Fruit fly (Drosophila melanogaster) Kc167 (cell line): Measurements from ENCODE around the gene PhKgamma.

Experiments
- Myc ChIP-seq: fragments of >200 bp; optimal IDR thresholded peaks from 2 replicates; lab custom pipeline; 2017; ENCODE audit warnings: missing external identifiers
- h ChIP-seq: fragments of >200 bp; optimal IDR thresholded peaks from 3 replicates; lab custom pipeline; 2018; ENCODE audit warnings: missing external identifiers

dm6 chrX:11683480-11683879 is 11.5 kb upstream of the PhKgamma start:
- no peak for TF ChIP-seq h (lab: Kevin White, UChicago)
- TF ChIP-seq Myc (lab: Kevin White, UChicago): no peak
